Worm (Caenorhabditis elegans) whole organism, L2 larva: Measurements from ENCODE around the gene srz-60.

Source experiments
- R02D3.7 ChIP-seq: fragments of 150-350 bp; optimal IDR thresholded peaks from 2 replicates; lab custom pipeline; 2014; ENCODE audit warnings: missing biosample characterization, missing genetic modification characterization
- egl-27 ChIP-seq: sonication (generic microtip); optimal IDR thresholded peaks from 3 replicates; lab custom pipeline; 2017; ENCODE audit warnings: missing biosample characterization, missing genetic modification reagents, missing genetic modification characterization
- lsy-2 ChIP-seq, 2 experiments: fragments of 150-350 bp in 1 of 2; sonication (generic microtip) in 1 of 2; optimal IDR thresholded peaks; 2 replicates each; lab custom pipeline; 2014 to 2017; ENCODE audit warnings: missing biosample characterization in 2 of 2, missing genetic modification characterization in 2 of 2
- nhr-11 ChIP-seq: fragments of 150-350 bp; optimal IDR thresholded peaks from 2 replicates; lab custom pipeline; 2014; ENCODE audit warnings: missing biosample characterization, missing genetic modification characterization
- nhr-21 ChIP-seq: fragments of 150-350 bp; optimal IDR thresholded peaks from 2 replicates; lab custom pipeline; 2014; ENCODE audit warnings: missing biosample characterization, missing genetic modification characterization
- nhr-23 ChIP-seq: fragments of 150-350 bp; optimal IDR thresholded peaks from 2 replicates; lab custom pipeline; 2014; ENCODE audit warnings: missing biosample characterization, missing genetic modification reagents, missing genetic modification characterization
- sma-9 ChIP-seq, 2 experiments: fragments of 150-350 bp in 1 of 2; sonication (generic microtip) in 1 of 2; optimal IDR thresholded peaks; 2 replicates each; lab custom pipeline; 2014 to 2016; ENCODE audit warnings: missing genetic modification characterization in 2 of 2, mild to moderate bottlenecking in 1 of 2, missing biosample characterization in 1 of 2, missing compliant biosample characterization in 1 of 2, missing genetic modification reagents in 1 of 2, moderate library complexity in 1 of 2
- snpc-4 ChIP-seq: fragments of 150-350 bp; optimal IDR thresholded peaks from 2 replicates; lab custom pipeline; 2014; ENCODE audit warnings: missing biosample characterization, missing genetic modification characterization
- unc-39 ChIP-seq: fragments of 150-350 bp; optimal IDR thresholded peaks from 2 replicates; lab custom pipeline; 2014; ENCODE audit warnings: missing biosample characterization, missing genetic modification characterization
- ztf-11 ChIP-seq: sonication (generic microtip); optimal IDR thresholded peaks from 2 replicates; lab custom pipeline; 2017; ENCODE audit warnings: missing biosample characterization, missing genetic modification characterization

- TF ChIP-seq nhr-23 (tag; lab: Kevin White, UChicago) = no peak
- TF ChIP-seq egl-27 (tag; lab: Kevin White, UChicago) = no peak
- TF ChIP-seq ztf-11 (tag; lab: Kevin White, UChicago) = no peak
- TF ChIP-seq nhr-21 (tag; lab: Kevin White, UChicago) = no peak
- TF ChIP-seq lsy-2 (tag; optimal IDR thresholded peaks at IDR 0.05; lab: Kevin White, UChicago) = no peak
- no peak for TF ChIP-seq sma-9 (GFP tag; optimal IDR thresholded peaks at IDR 0.05; lab: Kevin White, UChicago)
- TF ChIP-seq sma-9 (tag; optimal IDR thresholded peaks at IDR 0.05; lab: Kevin White, UChicago) = no peak
- TF ChIP-seq snpc-4 (tag; lab: Kevin White, UChicago) = no peak
- no peak for TF ChIP-seq unc-39 (tag; lab: Kevin White, UChicago)
- no peak for TF ChIP-seq R02D3.7
- TF ChIP-seq nhr-11 (tag; lab: Kevin White, UChicago) = no peak
These were observed at the start of gene srz-60, which contains the start of gene C04C3.9 for ce11 chrIV:3428434-3428950.
